Worm (Caenorhabditis elegans): ENCODE measurements around the gene haf-3.

ce11 chrV:15735720-15736119, 30.3 kb downstream of the haf-3 start, which contains the start of gene str-27:
- TF ChIP-seq ets-7 (tag; optimal IDR thresholded peaks at IDR 0.05) (no peak), ceh-13 (GFP tag; optimal IDR thresholded peaks at IDR 0.05) (no peak), tra-4 (tag; optimal IDR thresholded peaks at IDR 0.05) (no peak), ama-1 (optimal IDR thresholded peaks at IDR 0.05) (no peak), scrt-1 (GFP tag; IDR thresholded peaks at IDR 0.05) (no peak), sea-1 (GFP tag; conservative IDR thresholded peaks at IDR 0.05) (no peak), aly-1 (tag; optimal IDR thresholded peaks at IDR 0.05) (no peak), flt-1 (GFP tag; IDR thresholded peaks at IDR 0.05) (no peak), ceh-36 (tag; optimal IDR thresholded peaks at IDR 0.05) (no peak), hmbx-1 (tag; optimal IDR thresholded peaks at IDR 0.05) (no peak), hmg-4 (GFP tag; optimal IDR thresholded peaks at IDR 0.05) (no peak), pes-1 (GFP tag; IDR thresholded peaks at IDR 0.05) (no peak)
